Worm (Caenorhabditis elegans): Measurements from ENCODE around the gene msp-74.
A peak's percentile ranks its signal among the peaks of the same experiment; 100 is the strongest.

The msp-74 gene

ce11 chrII:5105020-5105419 lies 10.1 kb downstream of the msp-74 start (continued):
- TF ChIP-seq D1046.2 (GFP tag; IDR thresholded peaks at IDR 0.05), result peak; percentile 88
- no peak for TF ChIP-seq ceh-62 (tag; optimal IDR thresholded peaks at IDR 0.05)
- TF ChIP-seq hmg-1.1 (GFP tag; IDR thresholded peaks at IDR 0.05), result peak; percentile 89
- peak; percentile 66; the same call in 1 of the 2 replicates for TF ChIP-seq zfp-3 (GFP tag; conservative IDR thresholded peaks at IDR 0.05)

ce11 chrII:5103784-5104457 lies 11.2 kb downstream of the msp-74 start, which contains the start of the genes C04G6.11 and mpk-2:
TSS of gene C04G6.11 (minus strand) at chrII:5103834.
TSS of gene mpk-2 (plus strand) at chrII:5104118.
- no peak for TF ChIP-seq ceh-82 (tag; optimal IDR thresholded peaks at IDR 0.05)
- no peak for TF ChIP-seq mes-2 (tag; optimal IDR thresholded peaks at IDR 0.05; ENCODE audit: poor library complexity, severe bottlenecking)
- peak; percentile 85 for TF ChIP-seq nhr-48 (tag; optimal IDR thresholded peaks at IDR 0.05)
- TF ChIP-seq daf-8 (GFP tag; IDR thresholded peaks at IDR 0.05), result no peak
- TF ChIP-seq F10B5.3 (tag; optimal IDR thresholded peaks at IDR 0.05), result no peak
- no peak for TF ChIP-seq nhr-6 (tag; optimal IDR thresholded peaks at IDR 0.05)
- peak in 1 of 2 experiments; percentile 20 for TF ChIP-seq hif-1 (tag; optimal IDR thresholded peaks at IDR 0.05)
- TF ChIP-seq dmd-6 (GFP tag; IDR thresholded peaks at IDR 0.05), result peak; percentile 97
- TF ChIP-seq mdl-1 (tag; optimal IDR thresholded peaks at IDR 0.05), result peak in 1 of 2 experiments; percentile 9
- TF ChIP-seq pqm-1 (tag; optimal IDR thresholded peaks at IDR 0.05), result peak; percentile 69
- no peak for TF ChIP-seq hmg-1.1 (GFP tag; IDR thresholded peaks at IDR 0.05)
- TF ChIP-seq dve-1 (tag; optimal IDR thresholded peaks at IDR 0.05; ENCODE audit: insufficient read depth), result peak; percentile 64
- TF ChIP-seq daf-19 (GFP tag; conservative IDR thresholded peaks at IDR 0.05), result no peak
- TF ChIP-seq zip-11 (GFP tag; IDR thresholded peaks at IDR 0.05), result no peak
- TF ChIP-seq aly-2 (tag; optimal IDR thresholded peaks at IDR 0.05), result no peak
- TF ChIP-seq tag-97 (GFP tag; IDR thresholded peaks at IDR 0.05), result no peak
- peak in 1 of 2 experiments; percentile 69 for TF ChIP-seq daf-16 (GFP tag; optimal IDR thresholded peaks at IDR 0.05)
- TF ChIP-seq daf-16 (tag; optimal IDR thresholded peaks at IDR 0.05), result peak; percentile 66
- no peak for TF ChIP-seq ces-1 (GFP tag; optimal IDR thresholded peaks at IDR 0.05)
- no peak for TF ChIP-seq nhr-237 (tag; optimal IDR thresholded peaks at IDR 0.05)
- no peak for TF ChIP-seq unc-130 (GFP tag; optimal IDR thresholded peaks at IDR 0.05)
- TF ChIP-seq ZK546.5 (tag; optimal IDR thresholded peaks at IDR 0.05), result no peak
- no peak for TF ChIP-seq ceh-44 (GFP tag; IDR thresholded peaks at IDR 0.05)
- peak; percentile 59; the same call in 1 of the 2 replicates for TF ChIP-seq lin-1 (GFP tag; IDR thresholded peaks at IDR 0.05)
- TF ChIP-seq lin-15B (tag; optimal IDR thresholded peaks at IDR 0.05), result no peak
- TF ChIP-seq nhr-25 (tag; optimal IDR thresholded peaks at IDR 0.05; ENCODE audit: borderline replicate concordance, insufficient read depth), result no peak
- TF ChIP-seq hlh-11 (tag; optimal IDR thresholded peaks at IDR 0.05), result peak; percentile 82
- TF ChIP-seq mxl-2 (GFP tag; conservative IDR thresholded peaks at IDR 0.05), result no peak
- peak; percentile 44 for TF ChIP-seq nhr-77 (tag; optimal IDR thresholded peaks at IDR 0.05)
- peak; percentile 45 for TF ChIP-seq T20F7.1 (GFP tag; optimal IDR thresholded peaks at IDR 0.05)
- no peak for TF ChIP-seq ceh-32 (tag; optimal IDR thresholded peaks at IDR 0.05; ENCODE audit: poor library complexity)
- no peak for TF ChIP-seq F49E8.2 (tag; optimal IDR thresholded peaks at IDR 0.05; ENCODE audit: borderline replicate concordance)
- no peak for TF ChIP-seq lir-3 (tag; optimal IDR thresholded peaks at IDR 0.05)
- TF ChIP-seq mdt-29 (GFP tag; IDR thresholded peaks at IDR 0.05), result no peak
- no peak for TF ChIP-seq nhr-42 (GFP tag; IDR thresholded peaks at IDR 0.05)
- peak; percentile 77 for TF ChIP-seq nhr-28 (tag; optimal IDR thresholded peaks at IDR 0.05)
- no peak for TF ChIP-seq Y48G9A.11 (GFP tag; IDR thresholded peaks at IDR 0.05)
- TF ChIP-seq pha-4 (GFP tag; IDR thresholded peaks at IDR 0.05), result no peak
- no peak for TF ChIP-seq pha-4 (tag; optimal IDR thresholded peaks at IDR 0.05)
- peak; percentile 51 for TF ChIP-seq nhr-102 (tag; optimal IDR thresholded peaks at IDR 0.05)
- no peak for TF ChIP-seq vab-7 (GFP tag; IDR thresholded peaks at IDR 0.05)
